Worm (Caenorhabditis elegans) whole organism, young adult: ENCODE data around the gene hal-2.

ENCODE experiments used
- B0019.2 ChIP-seq: fragments of 200-800 bp; sonication (Bioruptor generic); conservative IDR thresholded peaks from 2 replicates; pipeline ENCODE4 v1.3.6; 2022; ENCODE audit warnings: missing genetic modification reagents, missing genetic modification characterization, missing compliant biosample characterization
- B0035.1 ChIP-seq: sonication (generic microtip); optimal IDR thresholded peaks from 2 replicates; lab custom pipeline; 2016; ENCODE audit warnings: missing genetic modification characterization, mild to moderate bottlenecking, missing compliant biosample characterization, missing genotype, missing genetic modification reagents
- B0261.1 ChIP-seq: sonication (generic microtip); optimal IDR thresholded peaks from 2 replicates; lab custom pipeline; 2016; ENCODE audit warnings: mild to moderate bottlenecking, missing genetic modification characterization, moderate library complexity, missing compliant biosample characterization
- D2030.7 ChIP-seq: fragments of 200-800 bp; sonication (Bioruptor generic); IDR thresholded peaks from 2 replicates; pipeline ENCODE4 v1.3.6; 2022; ENCODE audit warnings: missing genetic modification reagents, missing genetic modification characterization, missing compliant biosample characterization
- K12H6.12 ChIP-seq: fragments of 200-800 bp; sonication (Bioruptor generic); optimal IDR thresholded peaks from 2 replicates; lab custom pipeline; 2018; ENCODE audit warnings: mild to moderate bottlenecking, missing genetic modification characterization, missing compliant biosample characterization
- Y53F4B.3 ChIP-seq: fragments of 200-800 bp; sonication (Bioruptor generic); IDR thresholded peaks from 2 replicates; pipeline ENCODE4 v1.3.6; 2022; ENCODE audit warnings: missing genetic modification reagents, missing genetic modification characterization, missing compliant biosample characterization
- Y79H2A.3 ChIP-seq: fragments of 200-800 bp; sonication (Bioruptor generic); conservative IDR thresholded peaks from 2 replicates; pipeline ENCODE4 v1.3.6; 2022; ENCODE audit warnings: missing genetic modification reagents, missing genetic modification characterization, missing compliant biosample characterization
- Y95B8A.8 ChIP-seq: fragments of 200-800 bp; sonication (Bioruptor generic); IDR thresholded peaks from 2 replicates; pipeline ENCODE4 v1.3.6; 2022; ENCODE audit warnings: missing genetic modification reagents, missing genetic modification characterization, missing compliant biosample characterization
- ama-1 ChIP-seq, 3 experiments: fragments of 150-350 bp in 1 of 3; sonication (generic microtip) in 2 of 3; optimal IDR thresholded peaks; 2 replicates each; lab custom pipeline; 2014 to 2018; ENCODE audit warnings: missing biosample characterization in 2 of 3, missing genetic modification characterization in 2 of 3, missing genetic modification reagents in 2 of 3
- bed-1 ChIP-seq: fragments of 200-800 bp; sonication (Bioruptor generic); IDR thresholded peaks from 2 replicates; pipeline ENCODE4 v1.3.6; 2022; ENCODE audit warnings: missing genetic modification reagents, missing genetic modification characterization, missing compliant biosample characterization
- cebp-1 ChIP-seq, 2 experiments: fragments of 200-800 bp in 1 of 2; sonication (Bioruptor generic) in 1 of 2; sonication (generic microtip) in 1 of 2; IDR thresholded peaks in 1 of 2; optimal IDR thresholded peaks in 1 of 2; 2 replicates each; pipeline versions ENCODE4 v1.3.6 to Lab custom; 2017 to 2022; ENCODE audit warnings: missing compliant biosample characterization in 2 of 2, missing genetic modification characterization in 2 of 2, mild to moderate bottlenecking in 1 of 2, missing genetic modification reagents in 1 of 2, moderate library complexity in 1 of 2
- ceh-100 ChIP-seq: fragments of 200-800 bp; sonication (Bioruptor generic); IDR thresholded peaks from 2 replicates; pipeline ENCODE4 v1.3.6; 2022; ENCODE audit warnings: missing genetic modification reagents, missing genetic modification characterization, missing compliant biosample characterization
- ceh-79 ChIP-seq: sonication (generic microtip); optimal IDR thresholded peaks from 2 replicates; lab custom pipeline; 2017; ENCODE audit warnings: mild to moderate bottlenecking, missing genetic modification characterization, missing compliant biosample characterization
- efl-1 ChIP-seq: fragments of 150-350 bp; optimal IDR thresholded peaks from 2 replicates; lab custom pipeline; 2014; ENCODE audit warnings: missing biosample characterization, missing genetic modification reagents, missing genetic modification characterization
- egl-18 ChIP-seq: fragments of 200-800 bp; sonication (Bioruptor generic); IDR thresholded peaks from 2 replicates; pipeline ENCODE4 v1.3.6; 2022; ENCODE audit warnings: missing genetic modification reagents, missing genetic modification characterization, missing compliant biosample characterization
- egrh-3 ChIP-seq: fragments of 200-800 bp; sonication (Bioruptor generic); IDR thresholded peaks from 2 replicates; pipeline ENCODE4 v1.3.6; 2022; ENCODE audit warnings: missing genetic modification reagents, missing genetic modification characterization, missing compliant biosample characterization
- ets-4 ChIP-seq: fragments of 200-800 bp; sonication (Bioruptor generic); optimal IDR thresholded peaks from 2 replicates; lab custom pipeline; 2018; ENCODE audit warnings: mild to moderate bottlenecking, missing genetic modification characterization, missing compliant biosample characterization
- fkh-3 ChIP-seq: sonication (generic microtip); optimal IDR thresholded peaks from 2 replicates; lab custom pipeline; 2016; ENCODE audit warnings: mild to moderate bottlenecking, missing genetic modification characterization, missing compliant biosample characterization
- gei-17 ChIP-seq: fragments of 200-800 bp; sonication (Bioruptor generic); optimal IDR thresholded peaks from 2 replicates; lab custom pipeline; 2018; ENCODE audit warnings: mild to moderate bottlenecking, missing genetic modification characterization, missing compliant biosample characterization
- him-1 ChIP-seq: sonication (generic microtip); optimal IDR thresholded peaks from 2 replicates; lab custom pipeline; 2016; ENCODE audit warnings: missing genotype, missing genetic modification reagents, missing genetic modification characterization, missing compliant biosample characterization
- hlh-26 ChIP-seq: fragments of 200-800 bp; sonication (Bioruptor generic); conservative IDR thresholded peaks from 2 replicates; pipeline ENCODE4 v1.3.6; 2022; ENCODE audit warnings: missing genetic modification reagents, missing genetic modification characterization, missing compliant biosample characterization
- hmg-1.2 ChIP-seq: fragments of 200-800 bp; sonication (Bioruptor generic); IDR thresholded peaks from 2 replicates; pipeline ENCODE4 v1.3.6; 2022; ENCODE audit warnings: missing genetic modification reagents, missing genetic modification characterization, missing compliant biosample characterization
- let-526 ChIP-seq: fragments of 200-800 bp; sonication (Bioruptor generic); IDR thresholded peaks from 2 replicates; pipeline ENCODE4 v1.3.6; 2022; ENCODE audit warnings: missing genetic modification reagents, missing genetic modification characterization, missing compliant biosample characterization
- lin-26 ChIP-seq: fragments of 200-800 bp; sonication (Bioruptor generic); IDR thresholded peaks from 2 replicates; pipeline ENCODE4 v1.3.6; 2022; ENCODE audit warnings: missing genetic modification reagents, missing genetic modification characterization, missing compliant biosample characterization
- lin-54 ChIP-seq: fragments of 200-800 bp; sonication (Bioruptor generic); optimal IDR thresholded peaks from 2 replicates; lab custom pipeline; 2018; ENCODE audit warnings: mild to moderate bottlenecking, missing genetic modification characterization, missing compliant biosample characterization
- lir-1 ChIP-seq: fragments of 200-800 bp; sonication (Bioruptor generic); conservative IDR thresholded peaks from 2 replicates; pipeline ENCODE4 v1.3.6; 2022; ENCODE audit warnings: missing genetic modification reagents, missing genetic modification characterization, missing compliant biosample characterization
- madf-8 ChIP-seq: fragments of 200-800 bp; sonication (Bioruptor generic); conservative IDR thresholded peaks from 2 replicates; pipeline ENCODE4 v1.3.6; 2022; ENCODE audit warnings: missing genetic modification reagents, missing genetic modification characterization, missing compliant biosample characterization
- mel-28 ChIP-seq: sonication (generic microtip); optimal IDR thresholded peaks from 2 replicates; lab custom pipeline; 2016; ENCODE audit warnings: borderline replicate concordance, mild to moderate bottlenecking, missing genetic modification characterization, missing compliant biosample characterization
- mes-4 ChIP-seq: sonication (generic microtip); optimal IDR thresholded peaks from 2 replicates; lab custom pipeline; 2016; ENCODE audit warnings: missing genotype, missing genetic modification characterization, missing compliant biosample characterization
- nfya-2 ChIP-seq: fragments of 200-800 bp; sonication (Bioruptor generic); IDR thresholded peaks from 2 replicates; pipeline ENCODE4 v1.3.6; 2022; ENCODE audit warnings: missing genetic modification reagents, missing genetic modification characterization, missing compliant biosample characterization
- nfyb-1 ChIP-seq: fragments of 200-800 bp; sonication (Bioruptor generic); IDR thresholded peaks from 2 replicates; pipeline ENCODE4 v1.3.6; 2022; ENCODE audit warnings: missing genetic modification reagents, missing genetic modification characterization, missing compliant biosample characterization
- nhr-27 ChIP-seq: fragments of 200-800 bp; sonication (Bioruptor generic); optimal IDR thresholded peaks from 2 replicates; lab custom pipeline; 2018; ENCODE audit warnings: mild to moderate bottlenecking, missing genetic modification characterization, moderate library complexity, missing compliant biosample characterization
- nhr-90 ChIP-seq: sonication (generic microtip); optimal IDR thresholded peaks from 2 replicates; lab custom pipeline; 2016; ENCODE audit warnings: missing genotype, mild to moderate bottlenecking, missing genetic modification characterization, missing compliant biosample characterization
- pha-4 ChIP-seq: fragments of 150-350 bp; sonication (generic microtip); optimal IDR thresholded peaks from 2 replicates; lab custom pipeline; 2014; ENCODE audit warnings: missing biosample characterization, missing genetic modification reagents, missing genetic modification characterization
- sdz-38 ChIP-seq: sonication (generic microtip); optimal IDR thresholded peaks from 2 replicates; lab custom pipeline; 2016; ENCODE audit warnings: missing genotype, missing genetic modification characterization, missing compliant biosample characterization
- sea-2 ChIP-seq: fragments of 200-800 bp; sonication (Bioruptor generic); IDR thresholded peaks from 2 replicates; pipeline ENCODE4 v1.3.6; 2022; ENCODE audit warnings: missing genetic modification characterization, missing compliant biosample characterization
- somi-1 ChIP-seq: fragments of 200-800 bp; sonication (Bioruptor generic); optimal IDR thresholded peaks from 2 replicates; lab custom pipeline; 2018; ENCODE audit warnings: mild to moderate bottlenecking, missing genetic modification characterization, missing compliant biosample characterization
- tbp1 ChIP-seq: fragments of 200-800 bp; sonication (Bioruptor generic); optimal IDR thresholded peaks from 2 replicates; lab custom pipeline; 2018; ENCODE audit warnings: mild to moderate bottlenecking, missing genetic modification characterization, missing compliant biosample characterization
- tbx-9 ChIP-seq: sonication (generic microtip); optimal IDR thresholded peaks from 2 replicates; lab custom pipeline; 2016; ENCODE audit warnings: borderline replicate concordance, missing genetic modification characterization, inconsistent platforms, missing compliant biosample characterization
- tlf-1 ChIP-seq: fragments of 200-800 bp; sonication (Bioruptor generic); optimal IDR thresholded peaks from 2 replicates; lab custom pipeline; 2018; ENCODE audit warnings: mild to moderate bottlenecking, missing genetic modification characterization, missing compliant biosample characterization
- unc-130 ChIP-seq: sonication (generic microtip); optimal IDR thresholded peaks from 2 replicates; lab custom pipeline; 2016; ENCODE audit warnings: missing genetic modification reagents, missing genetic modification characterization, missing compliant biosample characterization
- zim-3 ChIP-seq: sonication (generic microtip); optimal IDR thresholded peaks from 2 replicates; lab custom pipeline; 2017; ENCODE audit warnings: mild to moderate bottlenecking, missing genetic modification characterization, moderate library complexity, missing compliant biosample characterization
- ztf-18 ChIP-seq: sonication (generic microtip); optimal IDR thresholded peaks from 2 replicates; lab custom pipeline; 2016; ENCODE audit warnings: missing genotype, mild to moderate bottlenecking, missing genetic modification characterization, missing compliant biosample characterization
- ztf-6 ChIP-seq: fragments of 200-800 bp; sonication (Bioruptor generic); IDR thresholded peaks from 2 replicates; pipeline ENCODE4 v1.3.6; 2022; ENCODE audit warnings: missing genetic modification reagents, missing genetic modification characterization, missing compliant biosample characterization

The hal-2 gene

ce11 chrIII:10120076-10120831 lies 31.5 kb upstream of the hal-2 start, which contains the start of the genes gtf-2H3 and ham-3 (continued):
- TF ChIP-seq lin-54 = peak; percentile 15
- no peak for TF ChIP-seq lir-1 (GFP tag; lab: Robert Waterston, UW)
- no peak for TF ChIP-seq zim-3
- TF ChIP-seq B0035.1 = no peak
- TF ChIP-seq Y95B8A.8 = no peak
- TF ChIP-seq B0019.2 (GFP tag; lab: Robert Waterston, UW) = no peak
- TF ChIP-seq him-1 (tag; lab: Kevin White, UChicago) = no peak
- TF ChIP-seq gei-17 (GFP tag; lab: Kevin White, UChicago) = no peak
- no peak for TF ChIP-seq somi-1 (GFP tag; lab: Kevin White, UChicago)
- no peak for TF ChIP-seq ceh-100
- no peak for TF ChIP-seq tbp1 (GFP tag; lab: Kevin White, UChicago)
- no peak for TF ChIP-seq tlf-1 (GFP tag; lab: Kevin White, UChicago)
- TF ChIP-seq nhr-90 = no peak
- peak; percentile 33; the same call in 1 of the 2 replicates for TF ChIP-seq madf-8 (GFP tag; lab: Robert Waterston, UW)
- no peak for TF ChIP-seq let-526 (GFP tag; lab: Robert Waterston, UW)
- no peak for TF ChIP-seq bed-1 (GFP tag; lab: Robert Waterston, UW)
- no peak for TF ChIP-seq ztf-18 (tag; lab: Kevin White, UChicago)
- TF ChIP-seq pha-4 (tag; lab: Kevin White, UChicago) = no peak
- TF ChIP-seq D2030.7 = peak; percentile 61
- no peak for TF ChIP-seq egl-18 (GFP tag; lab: Robert Waterston, UW)
- no peak for TF ChIP-seq ama-1 (optimal IDR thresholded peaks at IDR 0.05; lab: Kevin White, UChicago)
- TF ChIP-seq ama-1 (GFP tag; optimal IDR thresholded peaks at IDR 0.05; lab: Kevin White, UChicago) = no peak
- TF ChIP-seq fkh-3 (tag; lab: Kevin White, UChicago) = no peak
- TF ChIP-seq cebp-1 (GFP tag; IDR thresholded peaks at IDR 0.05; lab: Robert Waterston, UW) = no peak
- TF ChIP-seq cebp-1 (tag; optimal IDR thresholded peaks at IDR 0.05; lab: Kevin White, UChicago) = peak; percentile 13

- TF ChIP-seq K12H6.12 (tag; lab: Kevin White, UChicago) = no peak
- TF ChIP-seq sdz-38 (tag; lab: Kevin White, UChicago) = no peak
- no peak for TF ChIP-seq Y79H2A.3
- no peak for TF ChIP-seq fkh-3 (tag; lab: Kevin White, UChicago)
- TF ChIP-seq ceh-79 = no peak
- no peak for TF ChIP-seq mes-4
- no peak for TF ChIP-seq nhr-27
- TF ChIP-seq egrh-3 (GFP tag; lab: Robert Waterston, UW) = no peak
- TF ChIP-seq, all 124 proteins: peak for 0
Observed at ce11 chrIII:10118818-10119217, 30.1 kb upstream of the hal-2 start, which contains the start of gene ZK1128.3. Gene ZK1128.3 (minus strand): TSS chrIII:10118918.

- TF ChIP-seq sea-2 (GFP tag; lab: Robert Waterston, UW) = no peak
- TF ChIP-seq tbx-9 (tag; lab: Kevin White, UChicago) = no peak
- no peak for TF ChIP-seq mel-28 (tag; lab: Kevin White, UChicago)
- TF ChIP-seq ama-1 (optimal IDR thresholded peaks at IDR 0.05; lab: Kevin White, UChicago) = no peak
- TF ChIP-seq ama-1 (GFP tag; optimal IDR thresholded peaks at IDR 0.05; lab: Kevin White, UChicago) = no peak
- TF ChIP-seq let-526 (GFP tag; lab: Robert Waterston, UW) = no peak
- no peak for TF ChIP-seq hmg-1.2 (GFP tag; lab: Robert Waterston, UW)
- TF ChIP-seq nfya-2 (GFP tag; lab: Robert Waterston, UW) = no peak
- no peak for TF ChIP-seq efl-1 (GFP tag; lab: Kevin White, UChicago)
- TF ChIP-seq Y53F4B.3 = no peak
- no peak for TF ChIP-seq lin-26 (GFP tag; lab: Robert Waterston, UW)
- TF ChIP-seq nfyb-1 (GFP tag; lab: Robert Waterston, UW) = no peak
- no peak for TF ChIP-seq B0261.1 (tag; lab: Kevin White, UChicago)
- TF ChIP-seq unc-130 (GFP tag; lab: Kevin White, UChicago) = no peak
- TF ChIP-seq ets-4 = no peak
- no peak for TF ChIP-seq nhr-90
- TF ChIP-seq hlh-26 (GFP tag; lab: Robert Waterston, UW) = no peak
- TF ChIP-seq ztf-6 (GFP tag; lab: Robert Waterston, UW) = no peak
Observed at ce11 chrIII:10114662-10115061, 25.9 kb upstream of the hal-2 start, which contains the start of the genes ZK1128.1 and mett-10. Gene ZK1128.1 (minus strand): TSS chrIII:10114760. Gene mett-10 (plus strand): TSS chrIII:10115036.
